Worm (Caenorhabditis elegans) whole organism, L1 larva: ENCODE measurements around the gene skr-17.

ENCODE experiments used
- C16A3.4 ChIP-seq: fragments of 150-350 bp; optimal IDR thresholded peaks from 2 replicates; lab custom pipeline; 2014; ENCODE audit warnings: missing biosample characterization, missing genetic modification characterization
- C34B4.2 ChIP-seq: sonication (generic microtip); optimal IDR thresholded peaks from 2 replicates; lab custom pipeline; 2017; ENCODE audit warnings: mild to moderate bottlenecking, missing genetic modification characterization, missing compliant biosample characterization
- Y116A8C.19 ChIP-seq: sonication (generic microtip); optimal IDR thresholded peaks from 2 replicates; lab custom pipeline; 2016; ENCODE audit warnings: missing compliant biosample characterization, missing genetic modification characterization, borderline replicate concordance
- alr-1 ChIP-seq: fragments of 200-800 bp; sonication (Bioruptor generic); optimal IDR thresholded peaks from 2 replicates; lab custom pipeline; 2018; ENCODE audit warnings: borderline replicate concordance, mild to moderate bottlenecking, missing genetic modification characterization, missing compliant biosample characterization
- blmp-1 ChIP-seq: fragments of 150-350 bp; optimal IDR thresholded peaks from 2 replicates; lab custom pipeline; 2014; ENCODE audit warnings: missing biosample characterization, missing genetic modification characterization
- ceh-88 ChIP-seq: fragments of 200-800 bp; sonication (Bioruptor generic); IDR thresholded peaks from 2 replicates; pipeline ENCODE4 v1.3.6; 2022; ENCODE audit warnings: missing genetic modification characterization, missing compliant biosample characterization
- ceh-90 ChIP-seq: sonication (generic microtip); optimal IDR thresholded peaks from 2 replicates; lab custom pipeline; 2016; ENCODE audit warnings: missing genetic modification characterization, missing compliant biosample characterization
- ces-1 ChIP-seq: fragments of 150-350 bp; optimal IDR thresholded peaks from 2 replicates; lab custom pipeline; 2014; ENCODE audit warnings: missing biosample characterization, missing genetic modification reagents, missing genetic modification characterization
- efl-1 ChIP-seq, 4 experiments: fragments of 150-350 bp; optimal IDR thresholded peaks in 3 of 4; peaks in 1 of 4; 1 replicate in 1 of 4; 2 replicates in 3 of 4; lab custom pipeline; 2014; ENCODE audit warnings: missing biosample characterization in 2 of 4, missing genetic modification characterization in 2 of 4, missing genetic modification reagents in 2 of 4
- egl-13 ChIP-seq: sonication (generic microtip); optimal IDR thresholded peaks from 2 replicates; lab custom pipeline; 2016; ENCODE audit warnings: missing genotype, missing genetic modification reagents, missing genetic modification characterization, missing compliant biosample characterization
- elt-2 ChIP-seq: sonication (generic microtip); optimal IDR thresholded peaks from 2 replicates; lab custom pipeline; 2016; ENCODE audit warnings: missing genetic modification characterization, mild to moderate bottlenecking, inconsistent platforms, missing compliant biosample characterization, missing genetic modification reagents
- ets-5 ChIP-seq: fragments of 200-800 bp; sonication (Bioruptor generic); IDR thresholded peaks from 2 replicates; pipeline ENCODE4 v1.3.6; 2022; ENCODE audit warnings: missing genetic modification characterization, missing compliant biosample characterization
- fkh-8 ChIP-seq: sonication (generic microtip); optimal IDR thresholded peaks from 2 replicates; lab custom pipeline; 2016; ENCODE audit warnings: mild to moderate bottlenecking, missing genetic modification characterization, missing compliant biosample characterization
- fos-1 ChIP-seq: fragments of 150-350 bp; optimal IDR thresholded peaks from 2 replicates; lab custom pipeline; 2014; ENCODE audit warnings: missing biosample characterization, missing genetic modification characterization
- grh-1 ChIP-seq: fragments of 200-800 bp; sonication (Bioruptor generic); IDR thresholded peaks from 2 replicates; pipeline ENCODE4 v1.3.6; 2022; ENCODE audit warnings: missing genetic modification reagents, missing genetic modification characterization, missing compliant biosample characterization
- irx-1 ChIP-seq: sonication (generic microtip); optimal IDR thresholded peaks from 2 replicates; lab custom pipeline; 2016; ENCODE audit warnings: missing genetic modification characterization, missing compliant biosample characterization
- isw-1 ChIP-seq: fragments of 200-800 bp; sonication (Bioruptor generic); IDR thresholded peaks from 2 replicates; pipeline ENCODE4 v1.3.6; 2022; ENCODE audit warnings: missing genetic modification characterization, missing compliant biosample characterization
- jun-1 ChIP-seq: fragments of 150-350 bp; optimal IDR thresholded peaks from 2 replicates; lab custom pipeline; 2014; ENCODE audit warnings: missing biosample characterization, missing genetic modification reagents, missing genetic modification characterization
- lin-13 ChIP-seq: fragments of 150-350 bp; optimal IDR thresholded peaks from 2 replicates; lab custom pipeline; 2014; ENCODE audit warnings: missing biosample characterization, missing genetic modification reagents, missing genetic modification characterization
- lin-14 ChIP-seq: fragments of 200-800 bp; sonication (Bioruptor generic); optimal IDR thresholded peaks from 2 replicates; lab custom pipeline; 2018; ENCODE audit warnings: mild to moderate bottlenecking, missing genetic modification characterization, moderate library complexity, missing compliant biosample characterization
- lin-35 ChIP-seq, 2 experiments: fragments of 150-350 bp; optimal IDR thresholded peaks; 2 replicates each; lab custom pipeline; 2014; ENCODE audit warnings: missing biosample characterization in 2 of 2, missing genetic modification characterization in 2 of 2, missing genetic modification reagents in 2 of 2
- lin-39 ChIP-seq: fragments of 150-350 bp; optimal IDR thresholded peaks from 2 replicates; lab custom pipeline; 2014; ENCODE audit warnings: missing biosample characterization, missing genetic modification reagents, missing genetic modification characterization
- lir-3 ChIP-seq: sonication (generic microtip); optimal IDR thresholded peaks from 2 replicates; lab custom pipeline; 2016; ENCODE audit warnings: mild to moderate bottlenecking, missing genetic modification characterization, moderate library complexity, missing compliant biosample characterization; ENCODE audit not compliant: poor library complexity
- mab-9 ChIP-seq: fragments of 200-800 bp; sonication (Bioruptor generic); IDR thresholded peaks from 2 replicates; pipeline ENCODE4 v1.3.6; 2022; ENCODE audit warnings: missing genetic modification reagents, missing genetic modification characterization, missing compliant biosample characterization
- mdl-1 ChIP-seq, 2 experiments: fragments of 150-350 bp; optimal IDR thresholded peaks; 2 replicates each; lab custom pipeline; 2014 to 2017; ENCODE audit warnings: missing biosample characterization in 2 of 2, missing genetic modification characterization in 2 of 2, inconsistent platforms in 1 of 2
- mef-2 ChIP-seq: fragments of 150-350 bp; optimal IDR thresholded peaks from 2 replicates; lab custom pipeline; 2014; ENCODE audit warnings: missing biosample characterization, missing genetic modification characterization
- mep-1 ChIP-seq: fragments of 150-350 bp; optimal IDR thresholded peaks from 2 replicates; lab custom pipeline; 2014; ENCODE audit warnings: missing biosample characterization, missing genetic modification characterization
- nhr-11 ChIP-seq: fragments of 150-350 bp; optimal IDR thresholded peaks from 2 replicates; lab custom pipeline; 2014; ENCODE audit warnings: missing biosample characterization, missing genetic modification characterization
- nhr-19 ChIP-seq: fragments of 200-800 bp; sonication (Bioruptor generic); conservative IDR thresholded peaks from 2 replicates; pipeline ENCODE4 v1.3.6; 2022; ENCODE audit warnings: missing genetic modification characterization, missing compliant biosample characterization
- nhr-20 ChIP-seq: sonication (generic microtip); optimal IDR thresholded peaks from 2 replicates; lab custom pipeline; 2016; ENCODE audit warnings: mild to moderate bottlenecking, missing genetic modification characterization, missing compliant biosample characterization
- nhr-28 ChIP-seq: fragments of 150-350 bp; optimal IDR thresholded peaks from 2 replicates; lab custom pipeline; 2014; ENCODE audit warnings: missing biosample characterization, missing genetic modification characterization
- nhr-71 ChIP-seq: sonication (generic microtip); optimal IDR thresholded peaks from 2 replicates; lab custom pipeline; 2016; ENCODE audit warnings: mild to moderate bottlenecking, missing genetic modification characterization, moderate library complexity, missing compliant biosample characterization
- nhr-77 ChIP-seq: fragments of 150-350 bp; optimal IDR thresholded peaks from 2 replicates; lab custom pipeline; 2014; ENCODE audit warnings: missing biosample characterization, missing genetic modification characterization
- nhr-84 ChIP-seq: sonication (generic microtip); optimal IDR thresholded peaks from 2 replicates; lab custom pipeline; 2017; ENCODE audit warnings: missing biosample characterization, missing genetic modification characterization
- pax-3 ChIP-seq: fragments of 200-800 bp; sonication (Bioruptor generic); optimal IDR thresholded peaks from 2 replicates; lab custom pipeline; 2018; ENCODE audit warnings: mild to moderate bottlenecking, missing genetic modification characterization, moderate library complexity, missing compliant biosample characterization
- pqm-1 ChIP-seq: sonication (generic microtip); optimal IDR thresholded peaks from 3 replicates; lab custom pipeline; 2017; ENCODE audit warnings: missing biosample characterization, missing genetic modification characterization
- rnt-1 ChIP-seq: sonication (generic microtip); optimal IDR thresholded peaks from 2 replicates; lab custom pipeline; 2016; ENCODE audit warnings: mild to moderate bottlenecking, missing genetic modification characterization, moderate library complexity, missing compliant biosample characterization
- skn-1 ChIP-seq: fragments of 150-350 bp; optimal IDR thresholded peaks from 2 replicates; lab custom pipeline; 2014; ENCODE audit warnings: missing biosample characterization, missing genetic modification characterization
- snpc-4 ChIP-seq: fragments of 150-350 bp; optimal IDR thresholded peaks from 2 replicates; lab custom pipeline; 2014; ENCODE audit warnings: missing biosample characterization, missing genetic modification characterization
- snu-23 ChIP-seq: sonication (generic microtip); optimal IDR thresholded peaks from 2 replicates; lab custom pipeline; 2016; ENCODE audit warnings: missing genetic modification characterization, missing compliant biosample characterization
- sox-4 ChIP-seq: sonication (generic microtip); optimal IDR thresholded peaks from 2 replicates; lab custom pipeline; 2016; ENCODE audit warnings: missing genetic modification characterization, missing compliant biosample characterization
- sup-37 ChIP-seq: fragments of 200-800 bp; sonication (Bioruptor generic); optimal IDR thresholded peaks from 2 replicates; lab custom pipeline; 2018; ENCODE audit warnings: mild to moderate bottlenecking, missing genetic modification characterization, missing compliant biosample characterization
- tbx-2 ChIP-seq: sonication (generic microtip); optimal IDR thresholded peaks from 2 replicates; lab custom pipeline; 2016; ENCODE audit warnings: missing genetic modification characterization, missing compliant biosample characterization
- tlp-1 ChIP-seq: fragments of 150-350 bp; optimal IDR thresholded peaks from 2 replicates; lab custom pipeline; 2014; ENCODE audit warnings: missing biosample characterization, missing genetic modification characterization
- unc-62 ChIP-seq: fragments of 150-350 bp; optimal IDR thresholded peaks from 2 replicates; lab custom pipeline; 2014; ENCODE audit warnings: missing biosample characterization, missing genetic modification reagents, missing genetic modification characterization
- vab-15 ChIP-seq: sonication (generic microtip); optimal IDR thresholded peaks from 2 replicates; lab custom pipeline; 2017; ENCODE audit warnings: missing genotype, mild to moderate bottlenecking, missing genetic modification characterization, missing compliant biosample characterization
- ztf-11 ChIP-seq, 2 experiments: sonication (generic microtip); optimal IDR thresholded peaks; 2 replicates each; lab custom pipeline; 2016 to 2017; ENCODE audit warnings: missing genetic modification characterization in 2 of 2, missing biosample characterization in 1 of 2, missing compliant biosample characterization in 1 of 2
- ztf-4 ChIP-seq: fragments of 150-350 bp; optimal IDR thresholded peaks from 2 replicates; lab custom pipeline; 2014; ENCODE audit warnings: missing biosample characterization, missing genetic modification characterization

skr-17 gene

ce11 chrII:7776715-7777114, 6.6 kb upstream of the skr-17 start (continued):
- no peak for TF ChIP-seq lin-35 (GFP tag; optimal IDR thresholded peaks at IDR 0.05; lab: Kevin White, UChicago)
- TF ChIP-seq pax-3 (tag; lab: Kevin White, UChicago): no peak
- TF ChIP-seq elt-2 (tag; lab: Kevin White, UChicago): peak; percentile 75
- no peak for TF ChIP-seq fos-1 (tag; lab: Kevin White, UChicago)
- no peak for TF ChIP-seq tbx-2 (tag; lab: Kevin White, UChicago)
- 0 out of 2 replicates have a peak, but pooled peaks have one; percentile 15 for TF ChIP-seq grh-1 (GFP tag; lab: Robert Waterston, UW)
- TF ChIP-seq pqm-1 (tag; lab: Kevin White, UChicago): peak; percentile 29
- no peak for TF ChIP-seq lin-39 (tag; lab: Kevin White, UChicago)
- TF ChIP-seq vab-15 (tag; lab: Kevin White, UChicago): no peak
- no peak for TF ChIP-seq lin-13 (GFP tag; lab: Kevin White, UChicago)
- TF ChIP-seq nhr-77 (tag; lab: Kevin White, UChicago): no peak
- peak; percentile 2 for TF ChIP-seq snu-23 (GFP tag; lab: Kevin White, UChicago)
- peak; percentile 14 for TF ChIP-seq tlp-1 (tag; lab: Kevin White, UChicago)
- TF ChIP-seq nhr-19 (GFP tag; lab: Robert Waterston, UW): no peak; the same call in 1 of the 2 replicates
- TF ChIP-seq ceh-88 (GFP tag; lab: Robert Waterston, UW): no peak
- TF ChIP-seq blmp-1: peak; percentile 34
- no peak for TF ChIP-seq isw-1 (GFP tag; lab: Robert Waterston, UW)
- no peak for TF ChIP-seq mep-1 (tag; lab: Kevin White, UChicago)
- TF ChIP-seq skn-1 (tag; lab: Kevin White, UChicago): no peak
- no peak for TF ChIP-seq lir-3 (tag; lab: Kevin White, UChicago)
- TF ChIP-seq jun-1 (tag; lab: Kevin White, UChicago): no peak
- TF ChIP-seq C34B4.2 (tag; lab: Kevin White, UChicago): no peak
- TF ChIP-seq sox-4: no peak
- TF ChIP-seq lin-14: peak; percentile 49
- TF ChIP-seq alr-1 (tag; lab: Kevin White, UChicago): no peak
- no peak for TF ChIP-seq mdl-1 (tag; optimal IDR thresholded peaks at IDR 0.05; lab: Kevin White, UChicago)
- no peak for TF ChIP-seq ztf-4 (tag; lab: Kevin White, UChicago)

ce11 chrII:7777320-7777978, 5.9 kb upstream of the skr-17 start, which contains the start of gene mthf-1:
Gene mthf-1 (minus strand): TSS chrII:7777823.
- TF ChIP-seq irx-1 (tag; lab: Kevin White, UChicago): no peak
- TF ChIP-seq pax-3 (tag; lab: Kevin White, UChicago): no peak
- no peak for TF ChIP-seq sup-37 (GFP tag; lab: Kevin White, UChicago)
- TF ChIP-seq grh-1 (GFP tag; lab: Robert Waterston, UW): no peak
- no peak for TF ChIP-seq ztf-11 (tag; optimal IDR thresholded peaks at IDR 0.05; lab: Kevin White, UChicago)
- no peak for TF ChIP-seq mdl-1 (tag; optimal IDR thresholded peaks at IDR 0.05; lab: Kevin White, UChicago)
- TF ChIP-seq rnt-1: no peak
- TF ChIP-seq ceh-90: no peak
- TF ChIP-seq nhr-77 (tag; lab: Kevin White, UChicago): no peak
- TF ChIP-seq mab-9 (GFP tag; lab: Robert Waterston, UW): no peak
- TF ChIP-seq elt-2 (tag; lab: Kevin White, UChicago): peak; percentile 86
- TF ChIP-seq unc-62 (GFP tag; lab: Kevin White, UChicago): no peak
- no peak for TF ChIP-seq ces-1
- peak; percentile 2 for TF ChIP-seq C16A3.4 (tag; lab: Kevin White, UChicago)
- no peak for TF ChIP-seq fkh-8 (tag; lab: Kevin White, UChicago)
- no peak for TF ChIP-seq nhr-28 (tag; lab: Kevin White, UChicago)
- peak; percentile 1 for TF ChIP-seq snu-23 (GFP tag; lab: Kevin White, UChicago)
- no peak for TF ChIP-seq nhr-11
- TF ChIP-seq Y116A8C.19 (tag; lab: Kevin White, UChicago): no peak
- TF ChIP-seq lin-14: no peak
- no peak for TF ChIP-seq ceh-88 (GFP tag; lab: Robert Waterston, UW)
- TF ChIP-seq mef-2 (tag; lab: Kevin White, UChicago): no peak
- TF ChIP-seq nhr-71: peak; percentile 47
- TF ChIP-seq pqm-1 (tag; lab: Kevin White, UChicago): no peak
- TF ChIP-seq lin-35 (GFP tag; optimal IDR thresholded peaks at IDR 0.05; lab: Kevin White, UChicago): peak in 1 of 2 experiments; percentile 60
- no peak for TF ChIP-seq egl-13
- TF ChIP-seq efl-1 (optimal IDR thresholded peaks at IDR 0.05; lab: Kevin White, UChicago): no peak
- TF ChIP-seq efl-1 (GFP tag; optimal IDR thresholded peaks at IDR 0.05 in 1 of 2; lab: Kevin White, UChicago): peak in 1 of 2 experiments; percentile 6
- TF ChIP-seq snpc-4 (tag; lab: Kevin White, UChicago): no peak
- peak; percentile 69 for TF ChIP-seq blmp-1
- TF ChIP-seq nhr-20 (tag; lab: Kevin White, UChicago): peak; percentile 41
- TF ChIP-seq nhr-19 (GFP tag; lab: Robert Waterston, UW): peak; percentile 15; the same call in 1 of the 2 replicates
- TF ChIP-seq sox-4: no peak
- no peak for TF ChIP-seq ets-5 (GFP tag; lab: Robert Waterston, UW)
- TF ChIP-seq nhr-84 (tag; lab: Kevin White, UChicago): no peak
